Worm (Caenorhabditis elegans) whole organism, young adult: ENCODE measurements around the gene C44C10.9.

ENCODE experiments used
- B0035.1 ChIP-seq: sonication (generic microtip); optimal IDR thresholded peaks from 2 replicates; lab custom pipeline; 2016; ENCODE audit warnings: missing genetic modification characterization, mild to moderate bottlenecking, missing compliant biosample characterization, missing genotype, missing genetic modification reagents
- F23B12.7 ChIP-seq: sonication (generic microtip); optimal IDR thresholded peaks from 2 replicates; lab custom pipeline; 2017; ENCODE audit warnings: missing genetic modification characterization, mild to moderate bottlenecking, missing compliant biosample characterization, antibody characterized with exemption, moderate library complexity; ENCODE audit not compliant: insufficient read depth
- K11D2.4 ChIP-seq: fragments of 200-800 bp; sonication (Bioruptor generic); IDR thresholded peaks from 2 replicates; pipeline ENCODE4 v1.3.6; 2022; ENCODE audit warnings: missing genetic modification reagents, missing genetic modification characterization, missing compliant biosample characterization
- T07F8.4 ChIP-seq: sonication (generic microtip); optimal IDR thresholded peaks from 2 replicates; lab custom pipeline; 2016; ENCODE audit warnings: mild to moderate bottlenecking, missing genetic modification characterization, moderate library complexity, missing compliant biosample characterization
- Y53G8AR.9 ChIP-seq: fragments of 200-800 bp; sonication (Bioruptor generic); conservative IDR thresholded peaks from 2 replicates; pipeline ENCODE4 v1.3.6; 2022; ENCODE audit warnings: missing genetic modification reagents, missing genetic modification characterization, missing compliant biosample characterization
- Y56A3A.18 ChIP-seq: fragments of 200-800 bp; sonication (Bioruptor generic); IDR thresholded peaks from 2 replicates; pipeline ENCODE4 v1.3.6; 2022; ENCODE audit warnings: missing genetic modification reagents, missing genetic modification characterization, missing compliant biosample characterization
- Y67H2A.10 ChIP-seq: fragments of 200-800 bp; sonication (Bioruptor generic); conservative IDR thresholded peaks from 2 replicates; pipeline ENCODE4 v1.3.6; 2022; ENCODE audit warnings: missing genetic modification reagents, missing genetic modification characterization, missing compliant biosample characterization
- atf-7 ChIP-seq: sonication (generic microtip); optimal IDR thresholded peaks from 2 replicates; lab custom pipeline; 2017; ENCODE audit warnings: mild to moderate bottlenecking, missing genetic modification characterization, missing compliant biosample characterization
- attf-6 ChIP-seq: fragments of 200-800 bp; sonication (Bioruptor generic); IDR thresholded peaks from 2 replicates; pipeline ENCODE4 v1.3.6; 2022; ENCODE audit warnings: missing genetic modification reagents, missing genetic modification characterization, missing compliant biosample characterization
- ccch-3 ChIP-seq: fragments of 200-800 bp; sonication (Bioruptor generic); optimal IDR thresholded peaks from 2 replicates; lab custom pipeline; 2018; ENCODE audit warnings: mild to moderate bottlenecking, missing genetic modification characterization, missing compliant biosample characterization
- ceh-27 ChIP-seq: fragments of 200-800 bp; sonication (Bioruptor generic); optimal IDR thresholded peaks from 2 replicates; lab custom pipeline; 2018; ENCODE audit warnings: mild to moderate bottlenecking, missing genetic modification characterization, moderate library complexity, missing compliant biosample characterization
- ceh-79 ChIP-seq: sonication (generic microtip); optimal IDR thresholded peaks from 2 replicates; lab custom pipeline; 2017; ENCODE audit warnings: mild to moderate bottlenecking, missing genetic modification characterization, missing compliant biosample characterization
- ceh-91 ChIP-seq: fragments of 200-800 bp; sonication (Bioruptor generic); IDR thresholded peaks from 2 replicates; pipeline ENCODE4 v1.3.6; 2022; ENCODE audit warnings: missing genetic modification reagents, missing genetic modification characterization, missing compliant biosample characterization
- die-1 ChIP-seq: sonication (generic microtip); optimal IDR thresholded peaks from 2 replicates; lab custom pipeline; 2016; ENCODE audit warnings: missing genotype, mild to moderate bottlenecking, missing genetic modification characterization, missing compliant biosample characterization
- dpff-1 ChIP-seq: sonication (generic microtip); optimal IDR thresholded peaks from 2 replicates; lab custom pipeline; 2017; ENCODE audit warnings: mild to moderate bottlenecking, missing genetic modification characterization, missing compliant biosample characterization
- dpl-1 ChIP-seq: fragments of 150-350 bp; optimal IDR thresholded peaks from 2 replicates; lab custom pipeline; 2014; ENCODE audit warnings: missing biosample characterization, missing genetic modification reagents, missing genetic modification characterization
- egl-44 ChIP-seq: fragments of 200-800 bp; sonication (Bioruptor generic); IDR thresholded peaks from 2 replicates; pipeline ENCODE4 v1.3.6; 2022; ENCODE audit warnings: missing genetic modification reagents, missing genetic modification characterization, missing compliant biosample characterization
- ets-4 ChIP-seq: fragments of 200-800 bp; sonication (Bioruptor generic); optimal IDR thresholded peaks from 2 replicates; lab custom pipeline; 2018; ENCODE audit warnings: mild to moderate bottlenecking, missing genetic modification characterization, missing compliant biosample characterization
- hmg-1.2 ChIP-seq: fragments of 200-800 bp; sonication (Bioruptor generic); IDR thresholded peaks from 2 replicates; pipeline ENCODE4 v1.3.6; 2022; ENCODE audit warnings: missing genetic modification reagents, missing genetic modification characterization, missing compliant biosample characterization
- let-526 ChIP-seq: fragments of 200-800 bp; sonication (Bioruptor generic); IDR thresholded peaks from 2 replicates; pipeline ENCODE4 v1.3.6; 2022; ENCODE audit warnings: missing genetic modification reagents, missing genetic modification characterization, missing compliant biosample characterization
- let-607 ChIP-seq, 2 experiments: fragments of 200-800 bp in 1 of 2; sonication (Bioruptor generic) in 1 of 2; sonication (generic microtip) in 1 of 2; optimal IDR thresholded peaks; 2 replicates each; lab custom pipeline; 2016 to 2018; ENCODE audit warnings: mild to moderate bottlenecking in 2 of 2, missing compliant biosample characterization in 2 of 2, missing genetic modification characterization in 2 of 2, moderate library complexity in 2 of 2, missing genotype in 1 of 2
- lir-1 ChIP-seq: fragments of 200-800 bp; sonication (Bioruptor generic); conservative IDR thresholded peaks from 2 replicates; pipeline ENCODE4 v1.3.6; 2022; ENCODE audit warnings: missing genetic modification reagents, missing genetic modification characterization, missing compliant biosample characterization
- lsl-1 ChIP-seq: fragments of 200-800 bp; sonication (Bioruptor generic); optimal IDR thresholded peaks from 2 replicates; lab custom pipeline; 2018; ENCODE audit warnings: mild to moderate bottlenecking, missing genetic modification characterization, moderate library complexity, missing compliant biosample characterization
- madf-10 ChIP-seq: sonication (generic microtip); optimal IDR thresholded peaks from 2 replicates; lab custom pipeline; 2016; ENCODE audit warnings: mild to moderate bottlenecking, missing genetic modification characterization, missing compliant biosample characterization
- madf-3 ChIP-seq: fragments of 200-800 bp; sonication (Bioruptor generic); IDR thresholded peaks from 2 replicates; pipeline ENCODE4 v1.3.6; 2022; ENCODE audit warnings: missing genetic modification reagents, missing genetic modification characterization, missing compliant biosample characterization
- madf-8 ChIP-seq: fragments of 200-800 bp; sonication (Bioruptor generic); conservative IDR thresholded peaks from 2 replicates; pipeline ENCODE4 v1.3.6; 2022; ENCODE audit warnings: missing genetic modification reagents, missing genetic modification characterization, missing compliant biosample characterization
- mes-4 ChIP-seq: sonication (generic microtip); optimal IDR thresholded peaks from 2 replicates; lab custom pipeline; 2016; ENCODE audit warnings: missing genotype, missing genetic modification characterization, missing compliant biosample characterization
- nhr-80 ChIP-seq: sonication (generic microtip); optimal IDR thresholded peaks from 2 replicates; lab custom pipeline; 2016; ENCODE audit warnings: missing genetic modification characterization, missing compliant biosample characterization
- nhr-90 ChIP-seq: sonication (generic microtip); optimal IDR thresholded peaks from 2 replicates; lab custom pipeline; 2016; ENCODE audit warnings: missing genotype, mild to moderate bottlenecking, missing genetic modification characterization, missing compliant biosample characterization
- snpc-1.3 ChIP-seq: sonication (generic microtip); optimal IDR thresholded peaks from 2 replicates; lab custom pipeline; 2017; ENCODE audit warnings: missing genetic modification characterization, mild to moderate bottlenecking, missing compliant biosample characterization, antibody characterized with exemption, moderate library complexity, missing genotype, missing genetic modification reagents; ENCODE audit not compliant: insufficient read depth
- snpc-4 ChIP-seq, 5 experiments: fragments of 150-350 bp in 1 of 5; sonication (generic microtip) in 4 of 5; optimal IDR thresholded peaks; 2 replicates each; lab custom pipeline; 2014 to 2018; ENCODE audit warnings: missing genetic modification characterization in 5 of 5, missing biosample characterization in 3 of 5, antibody characterized with exemption in 2 of 5, mild to moderate bottlenecking in 2 of 5, missing compliant biosample characterization in 2 of 5, missing genotype in 2 of 5, moderate library complexity in 2 of 5, missing genetic modification reagents in 1 of 5
- sptf-2 ChIP-seq: fragments of 200-800 bp; sonication (Bioruptor generic); optimal IDR thresholded peaks from 2 replicates; lab custom pipeline; 2018; ENCODE audit warnings: mild to moderate bottlenecking, missing genetic modification characterization, missing compliant biosample characterization
- tbx-9 ChIP-seq: sonication (generic microtip); optimal IDR thresholded peaks from 2 replicates; lab custom pipeline; 2016; ENCODE audit warnings: borderline replicate concordance, missing genetic modification characterization, inconsistent platforms, missing compliant biosample characterization
- unc-62 ChIP-seq: fragments of 150-350 bp; optimal IDR thresholded peaks from 2 replicates; lab custom pipeline; 2014; ENCODE audit warnings: missing biosample characterization, missing genetic modification reagents, missing genetic modification characterization
- xnd-1 ChIP-seq: sonication (generic microtip); optimal IDR thresholded peaks from 2 replicates; lab custom pipeline; 2016; ENCODE audit warnings: missing genotype, missing genetic modification reagents, missing genetic modification characterization, missing compliant biosample characterization
- zfh-2 ChIP-seq: fragments of 200-800 bp; sonication (Bioruptor generic); conservative IDR thresholded peaks from 2 replicates; pipeline ENCODE4 v1.3.6; 2022; ENCODE audit warnings: missing genetic modification reagents, missing genetic modification characterization, missing compliant biosample characterization
- zim-3 ChIP-seq: sonication (generic microtip); optimal IDR thresholded peaks from 2 replicates; lab custom pipeline; 2017; ENCODE audit warnings: mild to moderate bottlenecking, missing genetic modification characterization, moderate library complexity, missing compliant biosample characterization
- ztf-26 ChIP-seq: sonication (generic microtip); optimal IDR thresholded peaks from 2 replicates; lab custom pipeline; 2017; ENCODE audit warnings: missing genetic modification characterization, missing compliant biosample characterization
- ztf-28 ChIP-seq: fragments of 200-800 bp; sonication (Bioruptor generic); IDR thresholded peaks from 2 replicates; pipeline ENCODE4 v1.3.6; 2022; ENCODE audit warnings: missing genetic modification reagents, missing genetic modification characterization, missing compliant biosample characterization
- ztf-6 ChIP-seq: fragments of 200-800 bp; sonication (Bioruptor generic); IDR thresholded peaks from 2 replicates; pipeline ENCODE4 v1.3.6; 2022; ENCODE audit warnings: missing genetic modification reagents, missing genetic modification characterization, missing compliant biosample characterization

The C44C10.9 gene

DNA sequence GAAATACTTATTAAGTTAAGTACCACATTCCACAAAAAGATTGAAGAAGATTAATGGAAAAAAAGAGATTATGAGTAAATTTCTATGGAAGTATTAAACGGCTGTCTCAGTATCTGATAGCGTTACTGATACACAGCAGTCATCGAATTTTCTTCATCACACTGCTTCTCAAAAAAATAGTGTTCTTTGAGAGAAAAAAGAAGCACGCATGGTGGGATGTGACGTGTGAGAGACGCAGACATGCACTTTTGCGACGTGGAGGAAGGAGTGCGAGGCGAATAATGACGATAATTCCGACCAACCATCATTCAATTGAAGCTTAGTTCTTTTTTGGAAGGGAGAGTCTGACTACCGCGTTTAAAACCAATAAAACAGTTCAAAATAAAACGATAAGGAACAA is 6.1 kb downstream of the C44C10.9 start, which contains the start of gene C44C10.11:
C44C10.11 (minus strand) TSS at position 115 of the 400 bp plus-strand sequence.
- TF ChIP-seq madf-3 (GFP tag; lab: Robert Waterston, UW) (no peak), xnd-1 (tag; lab: Kevin White, UChicago) (no peak), tbx-9 (no peak), K11D2.4 (no peak), attf-6 (no peak), zfh-2 (GFP tag; lab: Robert Waterston, UW) (no peak), lsl-1 (no peak), Y56A3A.18 (GFP tag; lab: Robert Waterston, UW) (no peak), zim-3 (tag; lab: Kevin White, UChicago) (no peak), mes-4 (tag; lab: Kevin White, UChicago) (no peak), snpc-1.3 (tag; lab: Kevin White, UChicago) (no peak), F23B12.7 (tag; lab: Kevin White, UChicago) (no peak), snpc-4 (GFP tag; optimal IDR thresholded peaks at IDR 0.05; lab: Kevin White, UChicago) (no peak), snpc-4 (tag; optimal IDR thresholded peaks at IDR 0.05; lab: Kevin White, UChicago) (no peak), atf-7 (tag; lab: Kevin White, UChicago) (peak; percentile 75), madf-8 (GFP tag; lab: Robert Waterston, UW) (no peak), ztf-28 (GFP tag; lab: Robert Waterston, UW) (no peak), nhr-90 (tag; lab: Kevin White, UChicago) (no peak), hmg-1.2 (GFP tag; lab: Robert Waterston, UW) (no peak), ztf-6 (GFP tag; lab: Robert Waterston, UW) (no peak), T07F8.4 (tag; lab: Kevin White, UChicago) (no peak), egl-44 (no peak), sptf-2 (GFP tag; lab: Kevin White, UChicago) (no peak), madf-10 (tag; lab: Kevin White, UChicago) (no peak), unc-62 (peak; percentile 49), lir-1 (GFP tag; lab: Robert Waterston, UW) (no peak), dpl-1 (GFP tag; lab: Kevin White, UChicago) (no peak), B0035.1 (tag; lab: Kevin White, UChicago) (no peak), ceh-27 (no peak), let-607 (tag; optimal IDR thresholded peaks at IDR 0.05; lab: Kevin White, UChicago) (peak; percentile 88 to 91), dpff-1 (tag; lab: Kevin White, UChicago) (no peak), die-1 (tag; lab: Kevin White, UChicago) (no peak), ceh-79 (tag; lab: Kevin White, UChicago) (no peak), nhr-80 (tag; lab: Kevin White, UChicago) (peak; percentile 99), ztf-26 (no peak), ets-4 (GFP tag; lab: Kevin White, UChicago) (peak; percentile 80), let-526 (no peak), Y67H2A.10 (no peak), Y53G8AR.9 (GFP tag; lab: Robert Waterston, UW) (no peak), ceh-91 (no peak)

DNA sequence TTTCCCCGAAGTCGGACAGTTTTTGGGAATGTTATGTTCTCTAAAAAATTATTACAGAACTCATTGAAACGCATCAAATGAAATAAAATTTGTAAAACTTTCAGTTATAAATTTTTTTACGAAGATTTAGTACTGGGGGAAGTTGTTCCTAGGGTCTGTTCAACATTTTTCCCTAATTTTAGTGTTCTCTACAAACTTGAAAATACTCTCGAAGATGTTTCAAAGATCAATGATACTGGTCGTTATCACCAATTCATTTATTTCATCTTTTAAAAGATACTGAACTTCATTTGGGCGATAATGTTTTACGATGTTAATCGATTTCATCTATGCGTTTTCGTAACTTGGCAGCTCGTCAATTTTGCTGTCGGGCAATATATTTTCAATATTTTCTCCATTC is 14.1 kb downstream of the C44C10.9 start, which contains the start of gene C44C10.3:
C44C10.3 (plus strand) TSS at position 301 of the 400 bp plus-strand sequence.
- TF ChIP-seq ccch-3, result no peak
- no peak for TF ChIP-seq madf-10 (tag; lab: Kevin White, UChicago)
